Fruit fly (Drosophila melanogaster): ENCODE results near the gene Cdc23.
A peak's percentile ranks its signal among the peaks of the same experiment; 100 is the strongest.

The Cdc23 gene

dm6 chr2L:20463316-20463856, 4.2 kb downstream of the Cdc23 start, which contains the start of gene CG2493 (continued):
- TF ChIP-seq Hnf4 (GFP tag; optimal IDR thresholded peaks at IDR 0.05) (peak; percentile 61), Dfd (GFP tag; optimal IDR thresholded peaks at IDR 0.05) (no peak), Abd-B (GFP tag; optimal IDR thresholded peaks at IDR 0.05) (no peak), Myc (optimal IDR thresholded peaks at IDR 0.05) (no peak), br (GFP tag; optimal IDR thresholded peaks at IDR 0.05) (no peak), Hr83 (GFP tag; optimal IDR thresholded peaks at IDR 0.05; ENCODE audit: poor library complexity, severe bottlenecking) (no peak), CG9705 (GFP tag; optimal IDR thresholded peaks at IDR 0.05) (peak; percentile 43), Dif (GFP tag; optimal IDR thresholded peaks at IDR 0.05; ENCODE audit: partially characterized antibody) (no peak), Rel (GFP tag; optimal IDR thresholded peaks at IDR 0.05) (no peak), Rel (tag; optimal IDR thresholded peaks at IDR 0.05) (peak; percentile 49), sage (GFP tag; optimal IDR thresholded peaks at IDR 0.05) (no peak), usp (GFP tag; optimal IDR thresholded peaks at IDR 0.05) (no peak), pan (optimal IDR thresholded peaks at IDR 0.05) (no peak), h (GFP tag; optimal IDR thresholded peaks at IDR 0.05) (peak; percentile 41)

dm6 chr2L:20464385-20464784, 5.2 kb downstream of the Cdc23 start:
- TF ChIP-seq N (GFP tag; optimal IDR thresholded peaks at IDR 0.05) = no peak

dm6 chr2L:20473285-20473684, 14.1 kb downstream of the Cdc23 start, which contains the start of gene CG43233:
TSS of gene CG43233 (minus strand) at chr2L:20473385.
- no peak for TF ChIP-seq woc (GFP tag; optimal IDR thresholded peaks at IDR 0.05)

- TF ChIP-seq Dfd (GFP tag; optimal IDR thresholded peaks at IDR 0.05) (no peak), sv (GFP tag; optimal IDR thresholded peaks at IDR 0.05) (no peak), sage (GFP tag; optimal IDR thresholded peaks at IDR 0.05) (no peak), Hr83 (GFP tag; optimal IDR thresholded peaks at IDR 0.05; ENCODE audit: poor library complexity, severe bottlenecking) (no peak), Dif (GFP tag; optimal IDR thresholded peaks at IDR 0.05; ENCODE audit: partially characterized antibody) (no peak), Hnf4 (GFP tag; optimal IDR thresholded peaks at IDR 0.05) (no peak), psq (GFP tag; optimal IDR thresholded peaks at IDR 0.05) (no peak), rgr (GFP tag; optimal IDR thresholded peaks at IDR 0.05) (no peak), pan (optimal IDR thresholded peaks at IDR 0.05) (no peak), h (GFP tag; optimal IDR thresholded peaks at IDR 0.05) (no peak), Vsx2 (GFP tag; optimal IDR thresholded peaks at IDR 0.05; ENCODE audit: partially characterized antibody) (no peak), usp (GFP tag; optimal IDR thresholded peaks at IDR 0.05) (no peak), OdsH (GFP tag; optimal IDR thresholded peaks at IDR 0.05) (no peak), woc (GFP tag; optimal IDR thresholded peaks at IDR 0.05) (no peak)
Measured at dm6 chr2L:20476718-20477277, 17.7 kb downstream of the Cdc23 start.

dm6 chr2L:20478549-20479238, 19.6 kb downstream of the Cdc23 start:
- TF ChIP-seq ey (GFP tag; optimal IDR thresholded peaks at IDR 0.05) (no peak), Hr78 (GFP tag; optimal IDR thresholded peaks at IDR 0.05) (no peak), foxo (GFP tag; optimal IDR thresholded peaks at IDR 0.05) (no peak), Mio (GFP tag; optimal IDR thresholded peaks at IDR 0.05) (no peak), rgr (GFP tag; optimal IDR thresholded peaks at IDR 0.05) (no peak), CrebA (GFP tag; optimal IDR thresholded peaks at IDR 0.05; ENCODE audit: borderline replicate concordance) (no peak), tai (GFP tag; optimal IDR thresholded peaks at IDR 0.05) (no peak), dl (GFP tag; optimal IDR thresholded peaks at IDR 0.05; ENCODE audit: insufficient read depth in 1 of 2, partially characterized antibody in 2 of 2) (no peak), fru (GFP tag; optimal IDR thresholded peaks at IDR 0.05) (no peak), Sp1 (GFP tag; optimal IDR thresholded peaks at IDR 0.05) (no peak), HLH106 (tag; optimal IDR thresholded peaks at IDR 0.05) (no peak), jim (GFP tag; optimal IDR thresholded peaks at IDR 0.05) (no peak), Dif (GFP tag; optimal IDR thresholded peaks at IDR 0.05; ENCODE audit: partially characterized antibody) (no peak), Jra (GFP tag; optimal IDR thresholded peaks at IDR 0.05) (no peak), N (GFP tag; optimal IDR thresholded peaks at IDR 0.05) (no peak), usp (GFP tag; optimal IDR thresholded peaks at IDR 0.05) (no peak), Vsx2 (GFP tag; optimal IDR thresholded peaks at IDR 0.05; ENCODE audit: partially characterized antibody) (no peak), Myc (optimal IDR thresholded peaks at IDR 0.05) (no peak), OdsH (GFP tag; optimal IDR thresholded peaks at IDR 0.05) (no peak), CG32264 (GFP tag; optimal IDR thresholded peaks at IDR 0.05) (no peak)
